Worm (Caenorhabditis elegans) whole organism, early embryonic: Measurements from ENCODE around the gene C53A5.17.

Source experiments
- B0310.2 ChIP-seq: sonication (generic microtip); optimal IDR thresholded peaks from 2 replicates; lab custom pipeline; 2016; ENCODE audit warnings: mild to moderate bottlenecking, missing genetic modification characterization, missing compliant biosample characterization
- F13C5.2 ChIP-seq: sonication (generic microtip); optimal IDR thresholded peaks from 2 replicates; lab custom pipeline; 2017; ENCODE audit warnings: mild to moderate bottlenecking, missing genetic modification characterization, inconsistent platforms, missing compliant biosample characterization
- aly-1 ChIP-seq: sonication (generic microtip); optimal IDR thresholded peaks from 2 replicates; lab custom pipeline; 2016; ENCODE audit warnings: missing genetic modification characterization, missing compliant biosample characterization
- ama-1 ChIP-seq: fragments of 150-350 bp; optimal IDR thresholded peaks from 2 replicates; lab custom pipeline; 2014
- ceh-13 ChIP-seq: fragments of 200-800 bp; sonication (Bioruptor generic); optimal IDR thresholded peaks from 2 replicates; lab custom pipeline; 2018; ENCODE audit warnings: mild to moderate bottlenecking, missing genetic modification characterization, missing compliant biosample characterization
- ceh-36 ChIP-seq: sonication (generic microtip); optimal IDR thresholded peaks from 2 replicates; lab custom pipeline; 2016; ENCODE audit warnings: missing genetic modification characterization, inconsistent platforms, missing compliant biosample characterization
- ets-7 ChIP-seq: sonication (generic microtip); optimal IDR thresholded peaks from 2 replicates; lab custom pipeline; 2016; ENCODE audit warnings: missing genotype, missing genetic modification characterization, missing compliant biosample characterization
- flt-1 ChIP-seq: fragments of 200-800 bp; sonication (Bioruptor generic); IDR thresholded peaks from 2 replicates; pipeline ENCODE4 v1.3.6; 2022; ENCODE audit warnings: missing genetic modification characterization, missing compliant biosample characterization
- hmbx-1 ChIP-seq: sonication (generic microtip); optimal IDR thresholded peaks from 2 replicates; lab custom pipeline; 2016; ENCODE audit warnings: mild to moderate bottlenecking, missing genetic modification characterization, missing compliant biosample characterization
- hmg-4 ChIP-seq: fragments of 200-800 bp; sonication (Bioruptor generic); optimal IDR thresholded peaks from 2 replicates; lab custom pipeline; 2018; ENCODE audit warnings: mild to moderate bottlenecking, missing genetic modification characterization, missing compliant biosample characterization
- hnd-1 ChIP-seq: sonication (generic microtip); optimal IDR thresholded peaks from 2 replicates; lab custom pipeline; 2016; ENCODE audit warnings: missing genetic modification characterization, missing compliant biosample characterization
- pes-1 ChIP-seq: fragments of 200-800 bp; sonication (Bioruptor generic); IDR thresholded peaks from 2 replicates; pipeline ENCODE4 v1.3.6; 2022; ENCODE audit warnings: missing genetic modification reagents, missing genetic modification characterization, missing compliant biosample characterization
- scrt-1 ChIP-seq: fragments of 200-800 bp; sonication (Bioruptor generic); IDR thresholded peaks from 2 replicates; pipeline ENCODE4 v1.3.6; 2022; ENCODE audit warnings: missing genetic modification characterization, missing compliant biosample characterization
- sea-1 ChIP-seq: fragments of 200-800 bp; sonication (Bioruptor generic); conservative IDR thresholded peaks from 2 replicates; pipeline ENCODE4 v1.3.6; 2022; ENCODE audit warnings: missing genetic modification characterization, missing compliant biosample characterization
- tbx-11 ChIP-seq: fragments of 200-800 bp; sonication (Bioruptor generic); IDR thresholded peaks from 2 replicates; pipeline ENCODE4 v1.3.6; 2022; ENCODE audit warnings: missing genetic modification characterization, missing compliant biosample characterization
- tbx-37 ChIP-seq: fragments of 200-800 bp; sonication (Bioruptor generic); conservative IDR thresholded peaks from 2 replicates; pipeline ENCODE4 v1.3.6; 2022; ENCODE audit warnings: missing genetic modification reagents, missing genetic modification characterization, missing compliant biosample characterization
- tra-4 ChIP-seq: sonication (generic microtip); optimal IDR thresholded peaks from 2 replicates; lab custom pipeline; 2017; ENCODE audit warnings: missing genetic modification characterization, missing compliant biosample characterization

The C53A5.17 gene

DNA sequence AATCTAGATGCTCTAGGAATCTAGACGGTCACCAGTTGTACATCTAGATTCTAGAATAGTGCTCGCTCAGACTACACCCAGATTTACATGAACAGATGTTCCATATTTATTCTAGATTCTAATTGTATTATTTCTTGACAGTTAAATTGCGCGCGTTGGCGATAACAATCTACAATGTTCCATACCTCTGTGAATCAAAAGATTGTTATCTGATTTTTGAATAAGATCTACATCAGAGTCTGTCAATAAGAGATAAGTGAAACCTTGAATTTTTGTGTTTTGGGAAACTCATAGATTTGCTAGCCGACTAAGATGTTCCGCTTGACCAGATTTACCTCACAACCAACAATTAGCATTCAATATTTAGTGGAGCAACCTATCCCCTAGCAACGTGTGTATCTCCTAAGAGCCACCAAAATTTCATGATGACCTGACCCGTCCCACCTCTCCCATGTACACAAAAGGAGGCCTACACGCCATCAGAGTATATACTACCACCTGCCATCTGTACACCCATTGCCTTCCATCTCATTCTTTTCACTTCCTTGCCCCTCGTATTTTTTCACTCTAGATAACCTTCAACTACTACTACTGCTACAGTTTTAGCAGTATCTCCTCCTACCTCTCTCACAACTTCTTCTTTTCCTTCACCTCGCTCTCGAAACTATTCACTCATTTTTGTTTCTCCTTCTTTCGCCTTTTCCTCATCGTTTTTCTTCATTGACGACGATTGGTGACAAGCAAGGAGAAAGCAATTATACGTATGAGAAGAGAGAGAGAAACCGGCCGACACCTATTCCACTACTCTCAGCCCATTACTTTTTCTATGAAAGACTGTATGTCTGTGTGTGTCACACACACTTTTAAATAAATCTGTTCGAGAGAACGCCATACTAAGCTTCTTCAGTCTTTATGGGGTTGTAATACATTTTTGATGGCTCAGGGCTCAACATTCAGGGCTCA is 13.9 kb downstream of the C53A5.17 start:
- TF ChIP-seq F13C5.2 (tag; lab: Kevin White, UChicago) (no peak), hnd-1 (no peak), hmbx-1 (tag; lab: Kevin White, UChicago) (no peak), ceh-36 (tag; lab: Kevin White, UChicago) (no peak), tbx-11 (GFP tag; lab: Robert Waterston, UW) (no peak), pes-1 (GFP tag; lab: Robert Waterston, UW) (no peak), tra-4 (tag; lab: Kevin White, UChicago) (no peak), ama-1 (lab: Kevin White, UChicago) (no peak), sea-1 (GFP tag; lab: Robert Waterston, UW) (no peak), aly-1 (no peak), B0310.2 (tag; lab: Kevin White, UChicago) (no peak), tbx-37 (no peak), flt-1 (GFP tag; lab: Robert Waterston, UW) (no peak), hmg-4 (GFP tag; lab: Kevin White, UChicago) (no peak), ets-7 (tag; lab: Kevin White, UChicago) (no peak), ceh-13 (GFP tag; lab: Kevin White, UChicago) (no peak), scrt-1 (GFP tag; lab: Robert Waterston, UW) (no peak)

- TF ChIP-seq tbx-11 (GFP tag; lab: Robert Waterston, UW) (no peak), hnd-1 (no peak), hmg-4 (GFP tag; lab: Kevin White, UChicago) (peak; percentile 68), ama-1 (lab: Kevin White, UChicago) (no peak), tra-4 (tag; lab: Kevin White, UChicago) (no peak), tbx-37 (no peak), F13C5.2 (tag; lab: Kevin White, UChicago) (no peak)
Measured at ce11 chrV:14505745-14506214, 15.1 kb downstream of the C53A5.17 start.

DNA sequence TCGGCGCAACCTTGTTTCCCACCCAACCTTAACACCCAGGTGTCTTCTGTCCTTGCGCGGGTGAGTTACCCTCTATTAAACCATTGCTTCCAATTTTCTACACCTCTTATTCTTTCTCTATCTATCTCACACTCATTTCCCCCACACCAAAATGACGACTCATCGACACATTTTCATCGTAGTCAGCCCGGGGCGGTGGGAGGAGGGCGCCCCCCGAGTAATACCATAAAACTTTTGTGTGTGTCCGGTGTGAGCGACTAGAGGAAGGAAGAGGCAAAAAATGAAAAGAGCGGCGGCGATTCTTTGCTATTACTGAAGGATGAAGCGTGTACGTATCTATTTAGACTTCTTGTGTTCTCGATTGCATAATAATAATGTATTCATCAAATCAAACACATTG is 16.1 kb downstream of the C53A5.17 start:
- TF ChIP-seq sea-1 (GFP tag; lab: Robert Waterston, UW): 0 out of 2 replicates have a peak, but pooled peaks have one; percentile 45
- TF ChIP-seq hmg-4 (GFP tag; lab: Kevin White, UChicago): peak; percentile 44
- TF ChIP-seq aly-1: no peak
- no peak for TF ChIP-seq flt-1 (GFP tag; lab: Robert Waterston, UW)
- no peak for TF ChIP-seq tbx-11 (GFP tag; lab: Robert Waterston, UW)
- 0 out of 2 replicates have a peak, but pooled peaks have one; percentile 49 for TF ChIP-seq scrt-1 (GFP tag; lab: Robert Waterston, UW)
- no peak for TF ChIP-seq B0310.2 (tag; lab: Kevin White, UChicago)
- no peak for TF ChIP-seq tbx-37
- peak; percentile 29; the same call in 1 of the 2 replicates for TF ChIP-seq pes-1 (GFP tag; lab: Robert Waterston, UW)
- TF ChIP-seq tra-4 (tag; lab: Kevin White, UChicago): no peak

ce11 chrV:14504120-14504519 is 16.8 kb downstream of the C53A5.17 start:
- TF ChIP-seq tbx-11 (GFP tag; lab: Robert Waterston, UW) (no peak), tra-4 (tag; lab: Kevin White, UChicago) (no peak), hnd-1 (no peak), F13C5.2 (tag; lab: Kevin White, UChicago) (no peak), ets-7 (tag; lab: Kevin White, UChicago) (no peak), ceh-13 (GFP tag; lab: Kevin White, UChicago) (no peak), scrt-1 (GFP tag; lab: Robert Waterston, UW) (no peak), flt-1 (GFP tag; lab: Robert Waterston, UW) (no peak)

- TF ChIP-seq hnd-1: no peak
- TF ChIP-seq tbx-37: no peak
- TF ChIP-seq tra-4 (tag; lab: Kevin White, UChicago): no peak
- no peak for TF ChIP-seq scrt-1 (GFP tag; lab: Robert Waterston, UW)
- no peak for TF ChIP-seq hmbx-1 (tag; lab: Kevin White, UChicago)
- no peak for TF ChIP-seq ama-1 (lab: Kevin White, UChicago)
- TF ChIP-seq ceh-13 (GFP tag; lab: Kevin White, UChicago): no peak
- TF ChIP-seq hmg-4 (GFP tag; lab: Kevin White, UChicago): no peak
- TF ChIP-seq tbx-11 (GFP tag; lab: Robert Waterston, UW): no peak
- no peak for TF ChIP-seq pes-1 (GFP tag; lab: Robert Waterston, UW)
- no peak for TF ChIP-seq ceh-36 (tag; lab: Kevin White, UChicago)
- no peak for TF ChIP-seq F13C5.2 (tag; lab: Kevin White, UChicago)
- TF ChIP-seq flt-1 (GFP tag; lab: Robert Waterston, UW): no peak
- TF ChIP-seq sea-1 (GFP tag; lab: Robert Waterston, UW): no peak
- no peak for TF ChIP-seq B0310.2 (tag; lab: Kevin White, UChicago)
- no peak for TF ChIP-seq aly-1
- no peak for TF ChIP-seq ets-7 (tag; lab: Kevin White, UChicago)
Measured at ce11 chrV:14503065-14503464, 17.8 kb downstream of the C53A5.17 start.

DNA sequence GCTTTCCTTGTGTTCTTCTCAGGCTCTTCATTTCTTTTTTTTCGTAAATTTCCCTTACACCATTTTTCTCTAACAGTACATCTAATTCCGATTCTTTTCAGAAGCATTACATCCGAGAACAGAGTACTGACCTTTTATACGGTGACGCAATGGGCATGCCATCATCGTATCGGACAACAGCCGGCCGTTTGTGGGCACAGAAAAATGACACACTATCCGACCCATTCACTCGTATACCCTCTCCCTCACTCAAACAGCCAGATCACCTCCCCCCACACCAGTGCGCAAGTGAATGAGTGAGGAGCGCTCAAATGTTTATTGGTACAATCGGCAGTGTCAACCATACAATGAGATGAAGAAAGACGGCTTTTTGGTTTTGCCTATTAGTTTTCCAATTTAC is 19.8 kb downstream of the C53A5.17 start, which contains the start of gene R02D5.24:
TSS of gene R02D5.24 (plus strand) at position 205 of the 400 bp plus-strand sequence.
- TF ChIP-seq B0310.2 (tag; lab: Kevin White, UChicago) (peak; percentile 1), F13C5.2 (tag; lab: Kevin White, UChicago) (no peak), hmg-4 (GFP tag; lab: Kevin White, UChicago) (peak; percentile 70), flt-1 (GFP tag; lab: Robert Waterston, UW) (peak; percentile 28; the same call in 1 of the 2 replicates)

ce11 chrV:14500554-14500953 is 20.3 kb downstream of the C53A5.17 start:
- TF ChIP-seq F13C5.2 (tag; lab: Kevin White, UChicago): no peak
- TF ChIP-seq ets-7 (tag; lab: Kevin White, UChicago): no peak
- TF ChIP-seq scrt-1 (GFP tag; lab: Robert Waterston, UW): no peak
- no peak for TF ChIP-seq aly-1
- TF ChIP-seq tbx-37: no peak
- TF ChIP-seq flt-1 (GFP tag; lab: Robert Waterston, UW): no peak
- no peak for TF ChIP-seq hmg-4 (GFP tag; lab: Kevin White, UChicago)
- TF ChIP-seq pes-1 (GFP tag; lab: Robert Waterston, UW): no peak
- TF ChIP-seq ceh-36 (tag; lab: Kevin White, UChicago): no peak
- TF ChIP-seq sea-1 (GFP tag; lab: Robert Waterston, UW): no peak
- TF ChIP-seq hnd-1: no peak
- TF ChIP-seq tbx-11 (GFP tag; lab: Robert Waterston, UW): no peak
- no peak for TF ChIP-seq hmbx-1 (tag; lab: Kevin White, UChicago)
